Fruit fly (Drosophila melanogaster) whole organism, embryonic: Measurements from ENCODE around the gene east.

Source experiments
- Ada2b ChIP-seq: fragments of 200-800 bp; sonication (Bioruptor generic); IDR thresholded peaks from 2 replicates; pipeline ENCODE4 v1.3.6; 2022; ENCODE audit warnings: missing biosample characterization, missing genetic modification characterization
- BtbVII ChIP-seq: fragments of 200-800 bp; sonication (Bioruptor generic); optimal IDR thresholded peaks from 3 replicates; lab custom pipeline; 2017; ENCODE audit warnings: missing biosample characterization, mild to moderate bottlenecking, missing genetic modification characterization
- CG11504 ChIP-seq: fragments of 200-800 bp; sonication (Bioruptor generic); optimal IDR thresholded peaks from 3 replicates; lab custom pipeline; 2019; ENCODE audit warnings: missing biosample characterization, mild to moderate bottlenecking, missing genetic modification characterization, moderate library complexity
- CG1603 ChIP-seq: fragments of 200-800 bp; sonication (Bioruptor generic); optimal IDR thresholded peaks from 2 replicates; lab custom pipeline; 2019; ENCODE audit warnings: missing biosample characterization, mild to moderate bottlenecking, missing genetic modification characterization, moderate library complexity
- CG1647 ChIP-seq: fragments of 200-800 bp; sonication (Bioruptor generic); optimal IDR thresholded peaks from 3 replicates; lab custom pipeline; 2016; ENCODE audit warnings: missing biosample characterization, missing genetic modification characterization
- CG17328 ChIP-seq: fragments of 200-800 bp; sonication (Bioruptor generic); IDR thresholded peaks from 2 replicates; pipeline ENCODE4 v1.3.6; 2022; ENCODE audit warnings: missing biosample characterization, missing genetic modification characterization
- CG18262 ChIP-seq: fragments of 200-800 bp; optimal IDR thresholded peaks from 3 replicates; lab custom pipeline; 2019; ENCODE audit warnings: missing biosample characterization, mild to moderate bottlenecking, missing genetic modification characterization, moderate library complexity
- CG2712 ChIP-seq: fragments of 200-800 bp; optimal IDR thresholded peaks from 3 replicates; lab custom pipeline; 2019; ENCODE audit warnings: missing biosample characterization, mild to moderate bottlenecking, missing genetic modification characterization, moderate library complexity
- CG30020 ChIP-seq: fragments of 200-800 bp; optimal IDR thresholded peaks from 2 replicates; lab custom pipeline; 2019; ENCODE audit warnings: missing biosample characterization, mild to moderate bottlenecking, missing genetic modification characterization, moderate library complexity
- CG31441 ChIP-seq: fragments of 200-800 bp; sonication (Bioruptor generic); IDR thresholded peaks from 2 replicates; pipeline ENCODE4 v1.3.6; 2022; ENCODE audit warnings: missing biosample characterization, missing genetic modification characterization
- CG6654 ChIP-seq: fragments of 200-800 bp; sonication (Bioruptor generic); optimal IDR thresholded peaks from 2 replicates; lab custom pipeline; 2017; ENCODE audit warnings: missing biosample characterization, mild to moderate bottlenecking, missing genetic modification characterization
- CG6683 ChIP-seq: fragments of 200-800 bp; sonication (Bioruptor generic); optimal IDR thresholded peaks from 2 replicates; lab custom pipeline; 2017; ENCODE audit warnings: missing biosample characterization, mild to moderate bottlenecking, missing genetic modification characterization, missing genetic modification reagents
- CG6854 ChIP-seq: fragments of 200-800 bp; sonication (Bioruptor generic); optimal IDR thresholded peaks from 3 replicates; lab custom pipeline; 2017; ENCODE audit warnings: missing biosample characterization, mild to moderate bottlenecking, missing genetic modification characterization
- CG7786 ChIP-seq: fragments of 200-800 bp; sonication (Bioruptor generic); optimal IDR thresholded peaks from 2 replicates; lab custom pipeline; 2016; ENCODE audit warnings: missing biosample characterization, missing genetic modification characterization
- CG8359 ChIP-seq: fragments of 200-800 bp; sonication (Bioruptor generic); optimal IDR thresholded peaks from 2 replicates; lab custom pipeline; 2017; ENCODE audit warnings: missing biosample characterization, mild to moderate bottlenecking, missing genetic modification characterization, borderline replicate concordance
- CG8478 ChIP-seq: fragments of >200 bp; optimal IDR thresholded peaks from 2 replicates; lab custom pipeline; 2018
- Dek ChIP-seq: fragments of 200-800 bp; sonication (Bioruptor generic); optimal IDR thresholded peaks from 3 replicates; lab custom pipeline; 2019; ENCODE audit warnings: missing biosample characterization, mild to moderate bottlenecking, missing genetic modification characterization, moderate library complexity
- Dfd ChIP-seq, 2 experiments: fragments of >200 bp; optimal IDR thresholded peaks; 2 replicates each; lab custom pipeline; 2017; ENCODE audit warnings: missing biosample characterization in 2 of 2, missing genetic modification characterization in 2 of 2
- Dll ChIP-seq: fragments of 200-800 bp; sonication (Bioruptor generic); IDR thresholded peaks from 4 replicates; pipeline ENCODE4 v1.3.6; 2022; ENCODE audit warnings: missing biosample characterization, missing genetic modification characterization; ENCODE audit not compliant: partially characterized antibody
- Drgx ChIP-seq: fragments of 200-800 bp; sonication (Bioruptor generic); IDR thresholded peaks from 2 replicates; pipeline ENCODE4 v1.3.6; 2022; ENCODE audit warnings: missing biosample characterization, missing genetic modification characterization
- Eip74EF ChIP-seq, 2 experiments: fragments of 200-800 bp in 1 of 2; fragments of >200 bp in 1 of 2; sonication (Bioruptor generic) in 1 of 2; optimal IDR thresholded peaks; 2 replicates each; lab custom pipeline; 2017 to 2019; ENCODE audit warnings: missing biosample characterization in 2 of 2, missing genetic modification characterization in 2 of 2, mild to moderate bottlenecking in 1 of 2, moderate library complexity in 1 of 2
- HLH4C ChIP-seq: fragments of 200-800 bp; sonication (Bioruptor generic); IDR thresholded peaks from 3 replicates; pipeline ENCODE4 v1.3.6; 2022; ENCODE audit warnings: missing biosample characterization, missing genetic modification characterization; ENCODE audit not compliant: partially characterized antibody
- Mrtf ChIP-seq: fragments of 200-800 bp; sonication (Bioruptor generic); IDR thresholded peaks from 3 replicates; pipeline ENCODE4 v1.3.6; 2022; ENCODE audit warnings: missing biosample characterization, missing genetic modification characterization
- Myb ChIP-seq: fragments of 200-800 bp; sonication (Bioruptor generic); optimal IDR thresholded peaks from 2 replicates; lab custom pipeline; 2016; ENCODE audit warnings: missing biosample characterization, missing genetic modification characterization
- NC2α ChIP-seq: fragments of 200-800 bp; sonication (Bioruptor generic); optimal IDR thresholded peaks from 2 replicates; lab custom pipeline; 2016; ENCODE audit warnings: missing biosample characterization, missing genetic modification characterization
- Neu2 ChIP-seq: fragments of 200-800 bp; sonication (Bioruptor generic); optimal IDR thresholded peaks from 3 replicates; lab custom pipeline; 2016; ENCODE audit warnings: missing biosample characterization, missing genetic modification characterization, borderline replicate concordance
- Nf-YB ChIP-seq: fragments of 200-800 bp; sonication (Bioruptor generic); optimal IDR thresholded peaks from 3 replicates; lab custom pipeline; 2019; ENCODE audit warnings: missing biosample characterization, mild to moderate bottlenecking, missing genetic modification characterization, moderate library complexity
- Nf-YC ChIP-seq: fragments of 200-800 bp; optimal IDR thresholded peaks from 3 replicates; lab custom pipeline; 2019; ENCODE audit warnings: missing biosample characterization, mild to moderate bottlenecking, missing genetic modification characterization, moderate library complexity
- NfI ChIP-seq: fragments of 200-800 bp; sonication (Bioruptor generic); optimal IDR thresholded peaks from 3 replicates; lab custom pipeline; 2018; ENCODE audit warnings: missing biosample characterization, mild to moderate bottlenecking, missing genetic modification characterization, moderate library complexity
- Opbp ChIP-seq: fragments of 200-800 bp; sonication (Bioruptor generic); IDR thresholded peaks from 3 replicates; pipeline ENCODE4 v1.3.6; 2022; ENCODE audit warnings: missing biosample characterization, missing genetic modification characterization; ENCODE audit not compliant: partially characterized antibody
- Optix ChIP-seq: fragments of 200-800 bp; sonication (Bioruptor generic); IDR thresholded peaks from 3 replicates; pipeline ENCODE4 v1.3.6; 2022; ENCODE audit warnings: missing biosample characterization, missing genetic modification characterization
- Pdp1 ChIP-seq, 2 experiments: fragments of 200-800 bp; sonication (Bioruptor generic); optimal IDR thresholded peaks; 3 replicates each; lab custom pipeline; 2016; ENCODE audit warnings: missing biosample characterization in 2 of 2, missing genetic modification characterization in 2 of 2, mild to moderate bottlenecking in 1 of 2, moderate library complexity in 1 of 2
- Sry-β ChIP-seq: fragments of 200-800 bp; sonication (Bioruptor generic); optimal IDR thresholded peaks from 2 replicates; lab custom pipeline; 2018; ENCODE audit warnings: missing biosample characterization, mild to moderate bottlenecking, missing genetic modification characterization, moderate library complexity
- Trl ChIP-seq, 3 experiments: fragments of >200 bp in 2 of 3; fragments of 200-800 bp in 1 of 3; sonication (Bioruptor generic) in 1 of 3; optimal IDR thresholded peaks; 2 replicates in 1 of 3; 3 replicates in 2 of 3; lab custom pipeline; 2016 to 2017; ENCODE audit warnings: missing biosample characterization in 1 of 3, missing genetic modification characterization in 1 of 3
- bsh ChIP-seq, 2 experiments: fragments of 200-800 bp; sonication (Bioruptor generic); optimal IDR thresholded peaks; 2 replicates each; lab custom pipeline; 2017 to 2018; ENCODE audit warnings: mild to moderate bottlenecking in 2 of 2, missing biosample characterization in 2 of 2, missing genetic modification characterization in 2 of 2, moderate library complexity in 1 of 2
- cg ChIP-seq: fragments of 200-800 bp; sonication (Bioruptor generic); optimal IDR thresholded peaks from 3 replicates; lab custom pipeline; 2019; ENCODE audit warnings: missing biosample characterization, mild to moderate bottlenecking, missing genetic modification characterization, moderate library complexity
- ci ChIP-seq: fragments of 200-800 bp; sonication (Bioruptor generic); IDR thresholded peaks from 3 replicates; pipeline ENCODE4 v1.3.6; 2022; ENCODE audit warnings: missing biosample characterization, missing genetic modification characterization
- crol ChIP-seq: fragments of 200-800 bp; sonication (Bioruptor generic); IDR thresholded peaks from 2 replicates; pipeline ENCODE4 v1.3.6; 2022; ENCODE audit warnings: missing biosample characterization, missing genetic modification characterization
- eve ChIP-seq, 2 experiments: fragments of >200 bp; optimal IDR thresholded peaks; 2 replicates each; lab custom pipeline; 2017; ENCODE audit warnings: missing biosample characterization in 2 of 2, missing genetic modification characterization in 2 of 2
- kni ChIP-seq: fragments of 200-800 bp; sonication (Bioruptor generic); optimal IDR thresholded peaks from 3 replicates; lab custom pipeline; 2017; ENCODE audit warnings: mild to moderate bottlenecking, missing biosample characterization, missing genetic modification reagents, missing genetic modification characterization
- lab ChIP-seq: fragments of 200-800 bp; sonication (Bioruptor generic); optimal IDR thresholded peaks from 3 replicates; lab custom pipeline; 2017; ENCODE audit warnings: missing biosample characterization, missing genetic modification characterization, mild to moderate bottlenecking, moderate library complexity, missing genetic modification reagents
- lilli ChIP-seq: fragments of 200-800 bp; sonication (Bioruptor generic); optimal IDR thresholded peaks from 3 replicates; lab custom pipeline; 2016; ENCODE audit warnings: missing biosample characterization, missing genetic modification characterization
- lmd ChIP-seq: fragments of 200-800 bp; sonication (Bioruptor generic); IDR thresholded peaks from 2 replicates; pipeline ENCODE4 v1.3.6; 2022; ENCODE audit warnings: missing biosample characterization, missing genetic modification characterization
- mirr ChIP-seq: fragments of 200-800 bp; sonication (Bioruptor generic); optimal IDR thresholded peaks from 3 replicates; lab custom pipeline; 2018; ENCODE audit warnings: missing biosample characterization, mild to moderate bottlenecking, missing genetic modification characterization
- pum ChIP-seq: fragments of 200-800 bp; sonication (Bioruptor generic); optimal IDR thresholded peaks from 2 replicates; lab custom pipeline; 2016; ENCODE audit warnings: missing biosample characterization, missing genetic modification characterization
- ranshi ChIP-seq: fragments of 200-800 bp; sonication (Bioruptor generic); IDR thresholded peaks from 2 replicates; pipeline ENCODE4 v1.3.6; 2022; ENCODE audit warnings: missing biosample characterization, missing genetic modification characterization
- sd ChIP-seq: fragments of 200-800 bp; sonication (Bioruptor generic); optimal IDR thresholded peaks from 3 replicates; lab custom pipeline; 2018; ENCODE audit warnings: missing biosample characterization, mild to moderate bottlenecking, missing genetic modification characterization, moderate library complexity
- sens ChIP-seq: fragments of 200-800 bp; sonication (Bioruptor generic); peaks from one replicate; lab custom pipeline; 2016; ENCODE audit warnings: missing biosample characterization, missing genetic modification characterization
- tin ChIP-seq: fragments of 200-800 bp; sonication (Bioruptor generic); optimal IDR thresholded peaks from 3 replicates; lab custom pipeline; 2016; ENCODE audit warnings: missing biosample characterization, missing genetic modification characterization
- trem ChIP-seq: fragments of 200-800 bp; optimal IDR thresholded peaks from 3 replicates; lab custom pipeline; 2019; ENCODE audit warnings: missing biosample characterization, mild to moderate bottlenecking, missing genetic modification characterization, moderate library complexity

The east gene

dm6 chrX:1991843-1992242 lies 18.8 kb upstream of the east start (continued):
- TF ChIP-seq Sry-β (GFP tag; lab: Kevin White, UChicago) (no peak), CG6854 (GFP tag; lab: Kevin White, UChicago) (no peak), CG1603 (tag; lab: Kevin White, UChicago) (peak; percentile 15), Trl (optimal IDR thresholded peaks at IDR 0.05; lab: Kevin White, UChicago) (peak; percentile 69 to 80), Trl (GFP tag; optimal IDR thresholded peaks at IDR 0.05; lab: Kevin White, UChicago) (no peak), Nf-YB (GFP tag; lab: Kevin White, UChicago) (peak; percentile 43), CG17328 (GFP tag; lab: Robert Waterston, UW) (no peak), ranshi (GFP tag; lab: Robert Waterston, UW) (no peak), Drgx (GFP tag; lab: Robert Waterston, UW) (peak; percentile 22; the same call in 1 of the 2 replicates), CG2712 (tag; lab: Kevin White, UChicago) (peak; percentile 3), Eip74EF (GFP tag; optimal IDR thresholded peaks at IDR 0.05; lab: Kevin White, UChicago) (peak in 1 of 2 experiments; percentile 12), Dek (tag; lab: Kevin White, UChicago) (no peak), Dll (GFP tag; lab: Robert Waterston, UW) (0 out of 4 replicates have a peak, but pooled peaks have one; percentile 22), Myb (no peak), Optix (GFP tag; lab: Robert Waterston, UW) (no peak), crol (peak; percentile 98), BtbVII (GFP tag; lab: Kevin White, UChicago) (no peak), tin (no peak), HLH4C (GFP tag; lab: Robert Waterston, UW) (no peak), lab (GFP tag; lab: Kevin White, UChicago) (peak; percentile 15), sens (GFP tag; lab: Kevin White, UChicago) (peak; percentile 62), Pdp1 (GFP tag; optimal IDR thresholded peaks at IDR 0.05; lab: Kevin White, UChicago) (peak in 1 of 2 experiments; percentile 72), CG6683 (no peak), CG18262 (tag; lab: Kevin White, UChicago) (peak; percentile 3), ci (GFP tag; lab: Robert Waterston, UW) (no peak), mirr (GFP tag; lab: Kevin White, UChicago) (no peak), Nf-YC (tag; lab: Kevin White, UChicago) (peak; percentile 38), bsh (GFP tag; optimal IDR thresholded peaks at IDR 0.05; lab: Kevin White, UChicago) (peak in 1 of 2 experiments; percentile 12), CG31441 (0 out of 2 replicates have a peak, but pooled peaks have one; percentile 12), sd (tag; lab: Kevin White, UChicago) (peak; percentile 12), CG8478 (peak; percentile 62)

dm6 chrX:1994184-1994583 lies 16.5 kb upstream of the east start:
- TF ChIP-seq Neu2 (GFP tag; lab: Kevin White, UChicago): no peak
- no peak for TF ChIP-seq CG1647 (GFP tag; lab: Kevin White, UChicago)
- no peak for TF ChIP-seq kni (GFP tag; lab: Kevin White, UChicago)
- TF ChIP-seq CG8359 (GFP tag; lab: Kevin White, UChicago): no peak
- no peak for TF ChIP-seq Ada2b (GFP tag; lab: Robert Waterston, UW)
- no peak for TF ChIP-seq eve (GFP tag; optimal IDR thresholded peaks at IDR 0.05; lab: Kevin White, UChicago)
- TF ChIP-seq cg (GFP tag; lab: Kevin White, UChicago): peak; percentile 3
- peak; percentile 61; the same call in 1 of the 2 replicates for TF ChIP-seq crol
- no peak for TF ChIP-seq Opbp (GFP tag; lab: Robert Waterston, UW)
- TF ChIP-seq Mrtf (GFP tag; lab: Robert Waterston, UW): no peak
- no peak for TF ChIP-seq NC2α (GFP tag; lab: Kevin White, UChicago)
- no peak for TF ChIP-seq trem (tag; lab: Kevin White, UChicago)
- TF ChIP-seq lmd (GFP tag; lab: Robert Waterston, UW): no peak
- no peak for TF ChIP-seq pum (GFP tag; lab: Kevin White, UChicago)
- no peak for TF ChIP-seq CG11504 (tag; lab: Kevin White, UChicago)
- no peak for TF ChIP-seq lilli
- no peak for TF ChIP-seq CG30020
- no peak for TF ChIP-seq CG7786 (GFP tag; lab: Kevin White, UChicago)
- no peak for TF ChIP-seq NfI (GFP tag; lab: Kevin White, UChicago)
- no peak for TF ChIP-seq CG6654 (GFP tag; lab: Kevin White, UChicago)
- TF ChIP-seq Dfd (GFP tag; optimal IDR thresholded peaks at IDR 0.05; lab: Kevin White, UChicago): peak in 1 of 2 experiments; percentile 40
